Fruit fly (Drosophila melanogaster) whole organism, embryonic: ENCODE results near the gene CG34126.

Experiments
- Atf3 ChIP-seq: fragments of 200-800 bp; sonication (Bioruptor generic); optimal IDR thresholded peaks from 3 replicates; lab custom pipeline; 2016; ENCODE audit warnings: missing biosample characterization, missing genetic modification characterization
- B-H2 ChIP-seq: fragments of 200-800 bp; sonication (Bioruptor generic); optimal IDR thresholded peaks from 2 replicates; lab custom pipeline; 2018; ENCODE audit warnings: missing biosample characterization, mild to moderate bottlenecking, missing genetic modification characterization
- CG11085 ChIP-seq: fragments of 200-800 bp; sonication (Bioruptor generic); IDR thresholded peaks from 2 replicates; pipeline ENCODE4 v1.3.6; 2022; ENCODE audit warnings: missing biosample characterization, missing genetic modification characterization
- CG11456 ChIP-seq: fragments of 200-800 bp; sonication (Bioruptor generic); IDR thresholded peaks from 3 replicates; pipeline ENCODE4 v1.3.6; 2022; ENCODE audit warnings: missing biosample characterization, missing genetic modification characterization
- CG12744 ChIP-seq: fragments of 200-800 bp; sonication (Bioruptor generic); optimal IDR thresholded peaks from 2 replicates; lab custom pipeline; 2016; ENCODE audit warnings: missing biosample characterization, missing genetic modification characterization
- CG12942 ChIP-seq: fragments of 200-800 bp; sonication (Bioruptor generic); optimal IDR thresholded peaks from 3 replicates; lab custom pipeline; 2016; ENCODE audit warnings: missing biosample characterization, missing genetic modification characterization
- CG13424 ChIP-seq: fragments of 200-800 bp; sonication (Bioruptor generic); optimal IDR thresholded peaks from 2 replicates; lab custom pipeline; 2019; ENCODE audit warnings: missing biosample characterization, mild to moderate bottlenecking, missing genetic modification characterization, moderate library complexity
- CG16813 ChIP-seq: fragments of 200-800 bp; sonication (Bioruptor generic); IDR thresholded peaks from 3 replicates; pipeline ENCODE4 v1.3.6; 2022; ENCODE audit warnings: missing biosample characterization, missing genetic modification characterization; ENCODE audit not compliant: partially characterized antibody
- CG17802 ChIP-seq: fragments of 200-800 bp; sonication (Bioruptor generic); optimal IDR thresholded peaks from 2 replicates; lab custom pipeline; 2018; ENCODE audit warnings: missing biosample characterization, mild to moderate bottlenecking, missing genetic modification characterization, moderate library complexity
- CG18476 ChIP-seq: fragments of 200-800 bp; sonication (Bioruptor generic); optimal IDR thresholded peaks from 2 replicates; lab custom pipeline; 2016; ENCODE audit warnings: missing biosample characterization, mild to moderate bottlenecking, missing genetic modification characterization
- CG18619 ChIP-seq: fragments of 200-800 bp; sonication (Bioruptor generic); optimal IDR thresholded peaks from 3 replicates; lab custom pipeline; 2017; ENCODE audit warnings: missing biosample characterization, mild to moderate bottlenecking, missing genetic modification characterization
- CG2116 ChIP-seq: fragments of 200-800 bp; sonication (Bioruptor generic); optimal IDR thresholded peaks from 3 replicates; lab custom pipeline; 2018; ENCODE audit warnings: missing biosample characterization, mild to moderate bottlenecking, missing genetic modification characterization
- CG3065 ChIP-seq: fragments of 200-800 bp; sonication (Bioruptor generic); optimal IDR thresholded peaks from 2 replicates; lab custom pipeline; 2016; ENCODE audit warnings: missing biosample characterization, missing genetic modification characterization
- CG3995 ChIP-seq: fragments of 200-800 bp; sonication (Bioruptor generic); optimal IDR thresholded peaks from 3 replicates; lab custom pipeline; 2016; ENCODE audit warnings: missing biosample characterization, missing genetic modification characterization
- CG4282 ChIP-seq: fragments of 200-800 bp; sonication (Bioruptor generic); optimal IDR thresholded peaks from 2 replicates; lab custom pipeline; 2016; ENCODE audit warnings: missing biosample characterization, missing genetic modification characterization
- CG6254 ChIP-seq: fragments of 200-800 bp; sonication (Bioruptor generic); optimal IDR thresholded peaks from 3 replicates; lab custom pipeline; 2017; ENCODE audit warnings: mild to moderate bottlenecking, missing biosample characterization, missing genetic modification reagents, missing genetic modification characterization
- CG6689 ChIP-seq: fragments of 200-800 bp; sonication (Bioruptor generic); IDR thresholded peaks from 2 replicates; pipeline ENCODE4 v1.3.6; 2022; ENCODE audit warnings: missing biosample characterization, missing genetic modification characterization
- CG8290 ChIP-seq, 3 experiments: fragments of 200-800 bp; sonication (Bioruptor generic); optimal IDR thresholded peaks; 2 replicates each; lab custom pipeline; 2016 to 2019; ENCODE audit warnings: missing biosample characterization in 3 of 3, missing genetic modification characterization in 3 of 3, mild to moderate bottlenecking in 2 of 3, moderate library complexity in 1 of 3
- CG9437 ChIP-seq: fragments of 200-800 bp; sonication (Bioruptor generic); optimal IDR thresholded peaks from 2 replicates; lab custom pipeline; 2018; ENCODE audit warnings: missing biosample characterization, mild to moderate bottlenecking, missing genetic modification characterization
- D ChIP-seq, 2 experiments: fragments of 200-800 bp in 1 of 2; fragments of >200 bp in 1 of 2; sonication (Bioruptor generic) in 1 of 2; optimal IDR thresholded peaks; 2 replicates in 1 of 2; 3 replicates in 1 of 2; lab custom pipeline; 2017; ENCODE audit warnings: mild to moderate bottlenecking in 1 of 2, missing biosample characterization in 1 of 2, missing genetic modification characterization in 1 of 2, missing genetic modification reagents in 1 of 2
- D19B ChIP-seq: fragments of 200-800 bp; sonication (Bioruptor generic); optimal IDR thresholded peaks from 2 replicates; lab custom pipeline; 2017; ENCODE audit warnings: missing biosample characterization, mild to moderate bottlenecking, missing genetic modification characterization
- Doc2 ChIP-seq: fragments of 200-800 bp; sonication (Bioruptor generic); IDR thresholded peaks from 2 replicates; pipeline ENCODE4 v1.3.6; 2022; ENCODE audit warnings: missing biosample characterization, missing genetic modification characterization
- Gug ChIP-seq: fragments of 200-800 bp; sonication (Bioruptor generic); IDR thresholded peaks from 4 replicates; pipeline ENCODE4 v1.3.6; 2022; ENCODE audit warnings: missing biosample characterization, missing genetic modification characterization
- H15 ChIP-seq: fragments of 200-800 bp; sonication (Bioruptor generic); IDR thresholded peaks from 3 replicates; pipeline ENCODE4 v1.3.6; 2022; ENCODE audit warnings: missing biosample characterization, missing genetic modification characterization
- Hr3 ChIP-seq: fragments of 200-800 bp; sonication (Bioruptor generic); optimal IDR thresholded peaks from 3 replicates; lab custom pipeline; 2016; ENCODE audit warnings: missing biosample characterization, missing genetic modification characterization
- Hr39 ChIP-seq: fragments of >200 bp; optimal IDR thresholded peaks from 2 replicates; lab custom pipeline; 2017
- Hr78 ChIP-seq, 2 experiments: fragments of 200-800 bp in 1 of 2; fragments of >200 bp in 1 of 2; sonication (Bioruptor generic) in 1 of 2; optimal IDR thresholded peaks; 2 replicates each; lab custom pipeline; 2017 to 2019; ENCODE audit warnings: missing biosample characterization in 2 of 2, missing genetic modification characterization in 2 of 2, mild to moderate bottlenecking in 1 of 2, moderate library complexity in 1 of 2
- Mrtf ChIP-seq: fragments of 200-800 bp; sonication (Bioruptor generic); IDR thresholded peaks from 3 replicates; pipeline ENCODE4 v1.3.6; 2022; ENCODE audit warnings: missing biosample characterization, missing genetic modification characterization
- Sin3A ChIP-seq: fragments of >200 bp; optimal IDR thresholded peaks from 2 replicates; lab custom pipeline; 2018
- Sox102F ChIP-seq: fragments of 200-800 bp; sonication (Bioruptor generic); optimal IDR thresholded peaks from 2 replicates; lab custom pipeline; 2018; ENCODE audit warnings: missing biosample characterization, mild to moderate bottlenecking, missing genetic modification characterization, moderate library complexity
- Ssrp ChIP-seq: fragments of 200-800 bp; sonication (Bioruptor generic); optimal IDR thresholded peaks from 2 replicates; lab custom pipeline; 2018; ENCODE audit warnings: missing biosample characterization, mild to moderate bottlenecking, missing genetic modification characterization, moderate library complexity
- al ChIP-seq: fragments of 200-800 bp; sonication (Bioruptor generic); IDR thresholded peaks from 2 replicates; pipeline ENCODE4 v1.3.6; 2022; ENCODE audit warnings: missing biosample characterization, missing genetic modification characterization
- bowl ChIP-seq: fragments of 200-800 bp; sonication (Bioruptor generic); IDR thresholded peaks from 2 replicates; pipeline ENCODE4 v1.3.6; 2022; ENCODE audit warnings: missing biosample characterization, missing genetic modification characterization
- br ChIP-seq: fragments of >200 bp; optimal IDR thresholded peaks from 2 replicates; lab custom pipeline; 2017
- chn ChIP-seq: fragments of 200-800 bp; sonication (Bioruptor generic); optimal IDR thresholded peaks from 2 replicates; lab custom pipeline; 2016; ENCODE audit warnings: missing biosample characterization, missing genetic modification characterization
- crc ChIP-seq: fragments of 200-800 bp; sonication (Bioruptor generic); optimal IDR thresholded peaks from 2 replicates; lab custom pipeline; 2016; ENCODE audit warnings: missing biosample characterization, missing genetic modification characterization
- fd3F ChIP-seq: fragments of 200-800 bp; sonication (Bioruptor generic); optimal IDR thresholded peaks from 2 replicates; lab custom pipeline; 2018; ENCODE audit warnings: missing biosample characterization, mild to moderate bottlenecking, missing genetic modification characterization, moderate library complexity
- fu2 ChIP-seq: fragments of 200-800 bp; sonication (Bioruptor generic); optimal IDR thresholded peaks from 2 replicates; lab custom pipeline; 2016; ENCODE audit warnings: missing biosample characterization, missing genetic modification characterization
- grn ChIP-seq: fragments of 200-800 bp; sonication (Bioruptor generic); optimal IDR thresholded peaks from 3 replicates; lab custom pipeline; 2017; ENCODE audit warnings: missing biosample characterization, missing genetic modification characterization
- gt ChIP-seq: fragments of 200-800 bp; sonication (Bioruptor generic); IDR thresholded peaks from 2 replicates; pipeline ENCODE4 v1.3.6; 2022; ENCODE audit warnings: missing biosample characterization, missing genetic modification characterization
- knrl ChIP-seq: fragments of 200-800 bp; sonication (Bioruptor generic); IDR thresholded peaks from 3 replicates; pipeline ENCODE4 v1.3.6; 2022; ENCODE audit warnings: missing biosample characterization, missing genetic modification characterization; ENCODE audit not compliant: partially characterized antibody
- lbe ChIP-seq: fragments of 200-800 bp; sonication (Bioruptor generic); optimal IDR thresholded peaks from 2 replicates; lab custom pipeline; 2016; ENCODE audit warnings: missing biosample characterization, mild to moderate bottlenecking, missing genetic modification characterization
- luna ChIP-seq: fragments of 200-800 bp; sonication (Bioruptor generic); optimal IDR thresholded peaks from 2 replicates; lab custom pipeline; 2016; ENCODE audit warnings: missing biosample characterization, missing genetic modification characterization
- psq ChIP-seq: fragments of 200-800 bp; sonication (Bioruptor generic); optimal IDR thresholded peaks from 2 replicates; lab custom pipeline; 2017; ENCODE audit warnings: missing biosample characterization, missing genetic modification characterization
- pzg ChIP-seq: fragments of 200-800 bp; sonication (Bioruptor generic); optimal IDR thresholded peaks from 3 replicates; lab custom pipeline; 2018; ENCODE audit warnings: missing biosample characterization, mild to moderate bottlenecking, missing genetic modification characterization, moderate library complexity
- ranshi ChIP-seq: fragments of 200-800 bp; sonication (Bioruptor generic); IDR thresholded peaks from 2 replicates; pipeline ENCODE4 v1.3.6; 2022; ENCODE audit warnings: missing biosample characterization, missing genetic modification characterization
- row ChIP-seq: fragments of 200-800 bp; sonication (Bioruptor generic); IDR thresholded peaks from 3 replicates; pipeline ENCODE4 v1.3.6; 2022; ENCODE audit warnings: missing biosample characterization, missing genetic modification characterization
- seq ChIP-seq: fragments of 200-800 bp; sonication (Bioruptor generic); IDR thresholded peaks from 2 replicates; pipeline ENCODE4 v1.3.6; 2022; ENCODE audit warnings: missing biosample characterization, missing genetic modification characterization
- stwl ChIP-seq: fragments of 200-800 bp; sonication (Bioruptor generic); optimal IDR thresholded peaks from 3 replicates; lab custom pipeline; 2018; ENCODE audit warnings: missing biosample characterization, mild to moderate bottlenecking, missing genetic modification characterization, moderate library complexity
- ttk ChIP-seq: fragments of 200-800 bp; sonication (Bioruptor generic); IDR thresholded peaks from 2 replicates; pipeline ENCODE4 v2.1.2; 2022; ENCODE audit warnings: missing biosample characterization, missing genetic modification characterization

CG34126 gene

dm6 chr2L:4981278-4981966 is at the start of gene CG34126, which contains the start of gene CG8892 (continued):
- peak; percentile 92 for TF ChIP-seq CG9437 (GFP tag; lab: Kevin White, UChicago)
- peak; percentile 93 for TF ChIP-seq Doc2 (GFP tag; lab: Robert Waterston, UW)
- TF ChIP-seq CG3995 (GFP tag; lab: Kevin White, UChicago): peak; percentile 83
- peak; percentile 94 for TF ChIP-seq CG11085 (GFP tag; lab: Robert Waterston, UW)
- TF ChIP-seq stwl (tag; lab: Kevin White, UChicago): peak; percentile 89
- TF ChIP-seq CG16813: peak; percentile 36; the same call in 2 of the 3 replicates
- TF ChIP-seq CG12744 (GFP tag; lab: Kevin White, UChicago): peak; percentile 87
- peak; percentile 87 for TF ChIP-seq luna (GFP tag; lab: Kevin White, UChicago)
- peak; percentile 95 for TF ChIP-seq lbe (GFP tag; lab: Kevin White, UChicago)
- peak; percentile 74 for TF ChIP-seq bowl (GFP tag; lab: Robert Waterston, UW)
- TF ChIP-seq D19B (GFP tag; lab: Kevin White, UChicago): peak; percentile 91
- peak; percentile 90 for TF ChIP-seq CG17802 (tag; lab: Kevin White, UChicago)
- peak; percentile 98 for TF ChIP-seq CG18619 (GFP tag; lab: Kevin White, UChicago)
- TF ChIP-seq D (optimal IDR thresholded peaks at IDR 0.05; lab: Kevin White, UChicago): no peak
- TF ChIP-seq D (GFP tag; optimal IDR thresholded peaks at IDR 0.05; lab: Kevin White, UChicago): peak; percentile 97
- TF ChIP-seq Sin3A (lab: Kevin White, UChicago): peak; percentile 99
- TF ChIP-seq grn (GFP tag; lab: Kevin White, UChicago): peak; percentile 86
- peak; percentile 55 for TF ChIP-seq knrl (GFP tag; lab: Robert Waterston, UW)
- peak; percentile 96 for TF ChIP-seq B-H2 (GFP tag; lab: Kevin White, UChicago)
- TF ChIP-seq Hr39 (lab: Kevin White, UChicago): peak; percentile 82
- TF ChIP-seq CG8290 (GFP tag; optimal IDR thresholded peaks at IDR 0.05; lab: Kevin White, UChicago): peak; percentile 98
- TF ChIP-seq CG8290 (tag; optimal IDR thresholded peaks at IDR 0.05; lab: Kevin White, UChicago): peak; percentile 91 to 94
- peak; percentile 99 for TF ChIP-seq Hr3 (GFP tag; lab: Kevin White, UChicago)
- TF ChIP-seq chn (GFP tag; lab: Kevin White, UChicago): peak; percentile 98
- TF ChIP-seq pzg: peak; percentile 84
- TF ChIP-seq CG4282 (GFP tag; lab: Kevin White, UChicago): peak; percentile 88
- peak; percentile 94 for TF ChIP-seq gt
- TF ChIP-seq CG6254 (GFP tag; lab: Kevin White, UChicago): peak; percentile 89
- peak; percentile 96 for TF ChIP-seq CG18476
- TF ChIP-seq Mrtf (GFP tag; lab: Robert Waterston, UW): peak; percentile 96
- peak; percentile 97 for TF ChIP-seq Ssrp (tag; lab: Kevin White, UChicago)
- TF ChIP-seq fu2 (GFP tag; lab: Kevin White, UChicago): peak; percentile 96
- TF ChIP-seq Atf3 (GFP tag; lab: Kevin White, UChicago): peak; percentile 96
- peak; percentile 97 for TF ChIP-seq al (GFP tag; lab: Robert Waterston, UW)
- peak; percentile 97 for TF ChIP-seq CG11456 (GFP tag; lab: Robert Waterston, UW)
- peak; percentile 98 for TF ChIP-seq CG13424 (tag; lab: Kevin White, UChicago)
- peak; percentile 95 for TF ChIP-seq fd3F (GFP tag; lab: Kevin White, UChicago)
- peak; percentile 93 for TF ChIP-seq ttk (GFP tag; lab: Robert Waterston, UW)
- TF ChIP-seq CG2116 (GFP tag; lab: Kevin White, UChicago): peak; percentile 87
- peak; percentile 94 for TF ChIP-seq ranshi (GFP tag; lab: Robert Waterston, UW)
- TF ChIP-seq Hr78 (GFP tag; optimal IDR thresholded peaks at IDR 0.05; lab: Kevin White, UChicago): peak in 1 of 2 experiments; percentile 75
- peak; percentile 100 for TF ChIP-seq CG6689 (GFP tag; lab: Robert Waterston, UW)
- no peak for TF ChIP-seq br
- TF ChIP-seq seq (GFP tag; lab: Robert Waterston, UW): peak; percentile 94
- TF ChIP-seq CG12942 (GFP tag; lab: Kevin White, UChicago): peak; percentile 99
- peak; percentile 96 for TF ChIP-seq H15 (GFP tag; lab: Robert Waterston, UW)
- TF ChIP-seq crc (GFP tag; lab: Kevin White, UChicago): peak; percentile 85
- TF ChIP-seq Sox102F (GFP tag; lab: Kevin White, UChicago): peak; percentile 94
- TF ChIP-seq CG3065 (GFP tag; lab: Kevin White, UChicago): peak; percentile 96
- peak; percentile 93 for TF ChIP-seq psq (GFP tag; lab: Kevin White, UChicago)
- peak; percentile 98 for TF ChIP-seq row (GFP tag; lab: Robert Waterston, UW)
- TF ChIP-seq Gug (GFP tag; lab: Robert Waterston, UW): peak; percentile 99
